Fruit fly (Drosophila melanogaster) whole organism, embryonic: Measurements from ENCODE around the gene NFAT.
A peak's percentile ranks its signal among the peaks of the same experiment; 100 is the strongest.

Experiments
- Atf6 ChIP-seq: fragments of 200-800 bp; sonication (Bioruptor generic); IDR thresholded peaks from 2 replicates; pipeline ENCODE4 v1.3.6; 2022; ENCODE audit warnings: missing biosample characterization, missing genetic modification characterization
- B-H2 ChIP-seq: fragments of 200-800 bp; sonication (Bioruptor generic); optimal IDR thresholded peaks from 2 replicates; lab custom pipeline; 2018; ENCODE audit warnings: missing biosample characterization, mild to moderate bottlenecking, missing genetic modification characterization
- C15 ChIP-seq: fragments of 200-800 bp; sonication (Bioruptor generic); IDR thresholded peaks from 3 replicates; pipeline ENCODE4 v1.3.6; 2022; ENCODE audit warnings: missing biosample characterization, missing genetic modification characterization
- CG12769 ChIP-seq: fragments of 200-800 bp; sonication (Bioruptor generic); optimal IDR thresholded peaks from 2 replicates; lab custom pipeline; 2019; ENCODE audit warnings: missing biosample characterization, mild to moderate bottlenecking, missing genetic modification characterization, moderate library complexity
- CG14860 ChIP-seq: fragments of 200-800 bp; sonication (Bioruptor generic); IDR thresholded peaks from 3 replicates; pipeline ENCODE4 v1.3.6; 2022; ENCODE audit warnings: missing biosample characterization, missing genetic modification characterization; ENCODE audit not compliant: partially characterized antibody
- CG15514 ChIP-seq: fragments of 200-800 bp; sonication (Bioruptor generic); optimal IDR thresholded peaks from 3 replicates; lab custom pipeline; 2017; ENCODE audit warnings: missing biosample characterization, missing genetic modification characterization, mild to moderate bottlenecking, moderate library complexity, missing genetic modification reagents
- CG17568 ChIP-seq: fragments of 200-800 bp; sonication (Bioruptor generic); optimal IDR thresholded peaks from 2 replicates; lab custom pipeline; 2018; ENCODE audit warnings: missing biosample characterization, mild to moderate bottlenecking, missing genetic modification characterization, moderate library complexity
- CG2199 ChIP-seq: fragments of 200-800 bp; sonication (Bioruptor generic); IDR thresholded peaks from 3 replicates; pipeline ENCODE4 v1.3.6; 2022; ENCODE audit warnings: missing biosample characterization, missing genetic modification characterization
- CG31365 ChIP-seq: fragments of 200-800 bp; sonication (Bioruptor generic); optimal IDR thresholded peaks from 2 replicates; lab custom pipeline; 2018; ENCODE audit warnings: missing biosample characterization, mild to moderate bottlenecking, missing genetic modification characterization
- CG31441 ChIP-seq: fragments of 200-800 bp; sonication (Bioruptor generic); IDR thresholded peaks from 2 replicates; pipeline ENCODE4 v1.3.6; 2022; ENCODE audit warnings: missing biosample characterization, missing genetic modification characterization
- CG32767 ChIP-seq: fragments of 200-800 bp; sonication (Bioruptor generic); IDR thresholded peaks from 2 replicates; pipeline ENCODE4 v1.3.6; 2022; ENCODE audit warnings: missing biosample characterization, missing genetic modification characterization
- CG3407 ChIP-seq: fragments of 200-800 bp; sonication (Bioruptor generic); optimal IDR thresholded peaks from 2 replicates; lab custom pipeline; 2018; ENCODE audit warnings: missing biosample characterization, mild to moderate bottlenecking, missing genetic modification characterization
- CG6654 ChIP-seq: fragments of 200-800 bp; sonication (Bioruptor generic); optimal IDR thresholded peaks from 2 replicates; lab custom pipeline; 2017; ENCODE audit warnings: missing biosample characterization, mild to moderate bottlenecking, missing genetic modification characterization
- CG6813 ChIP-seq: fragments of 200-800 bp; sonication (Bioruptor generic); optimal IDR thresholded peaks from 2 replicates; lab custom pipeline; 2017; ENCODE audit warnings: missing biosample characterization, missing genetic modification characterization, mild to moderate bottlenecking, moderate library complexity, missing genetic modification reagents
- CG7987 ChIP-seq: fragments of 200-800 bp; sonication (Bioruptor generic); optimal IDR thresholded peaks from 2 replicates; lab custom pipeline; 2018; ENCODE audit warnings: missing biosample characterization, mild to moderate bottlenecking, missing genetic modification characterization, moderate library complexity
- CG8089 ChIP-seq: fragments of 200-800 bp; sonication (Bioruptor generic); optimal IDR thresholded peaks from 3 replicates; lab custom pipeline; 2016; ENCODE audit warnings: missing biosample characterization, missing genetic modification characterization
- CG9215 ChIP-seq: fragments of 200-800 bp; sonication (Bioruptor generic); IDR thresholded peaks from 2 replicates; pipeline ENCODE4 v1.3.6; 2022; ENCODE audit warnings: missing biosample characterization, missing genetic modification characterization
- CkIIα-i1 ChIP-seq: fragments of 200-800 bp; sonication (Bioruptor generic); IDR thresholded peaks from 2 replicates; pipeline ENCODE4 v1.3.6; 2022; ENCODE audit warnings: missing biosample characterization, missing genetic modification characterization
- CoRest ChIP-seq: fragments of 200-800 bp; sonication (Bioruptor generic); optimal IDR thresholded peaks from 3 replicates; lab custom pipeline; 2018; ENCODE audit warnings: missing biosample characterization, mild to moderate bottlenecking, missing genetic modification characterization, moderate library complexity
- Dip3 ChIP-seq: fragments of 200-800 bp; sonication (Bioruptor generic); optimal IDR thresholded peaks from 3 replicates; lab custom pipeline; 2016; ENCODE audit warnings: missing biosample characterization, missing genetic modification characterization
- HHEX ChIP-seq: fragments of 200-800 bp; sonication (Bioruptor generic); optimal IDR thresholded peaks from 3 replicates; lab custom pipeline; 2017; ENCODE audit warnings: missing biosample characterization, mild to moderate bottlenecking, missing genetic modification characterization, missing genetic modification reagents
- HLH54F ChIP-seq: fragments of 200-800 bp; sonication (Bioruptor generic); optimal IDR thresholded peaks from 3 replicates; lab custom pipeline; 2016; ENCODE audit warnings: missing biosample characterization, missing genetic modification characterization
- Hmx ChIP-seq: fragments of 200-800 bp; sonication (Bioruptor generic); optimal IDR thresholded peaks from 2 replicates; lab custom pipeline; 2016; ENCODE audit warnings: missing biosample characterization, missing genetic modification characterization
- Lhr ChIP-seq: fragments of 200-800 bp; sonication (Bioruptor generic); optimal IDR thresholded peaks from 3 replicates; lab custom pipeline; 2017; ENCODE audit warnings: mild to moderate bottlenecking, missing biosample characterization, missing genetic modification reagents, missing genetic modification characterization
- Mrtf ChIP-seq: fragments of 200-800 bp; sonication (Bioruptor generic); IDR thresholded peaks from 3 replicates; pipeline ENCODE4 v1.3.6; 2022; ENCODE audit warnings: missing biosample characterization, missing genetic modification characterization
- NFAT ChIP-seq: fragments of 200-800 bp; sonication (Bioruptor generic); IDR thresholded peaks from 2 replicates; pipeline ENCODE4 v1.3.6; 2022; ENCODE audit warnings: missing biosample characterization, missing genetic modification characterization
- Neu2 ChIP-seq: fragments of 200-800 bp; sonication (Bioruptor generic); optimal IDR thresholded peaks from 3 replicates; lab custom pipeline; 2016; ENCODE audit warnings: missing biosample characterization, missing genetic modification characterization, borderline replicate concordance
- Opbp ChIP-seq: fragments of 200-800 bp; sonication (Bioruptor generic); IDR thresholded peaks from 3 replicates; pipeline ENCODE4 v1.3.6; 2022; ENCODE audit warnings: missing biosample characterization, missing genetic modification characterization; ENCODE audit not compliant: partially characterized antibody
- Sox102F ChIP-seq: fragments of 200-800 bp; sonication (Bioruptor generic); optimal IDR thresholded peaks from 2 replicates; lab custom pipeline; 2018; ENCODE audit warnings: missing biosample characterization, mild to moderate bottlenecking, missing genetic modification characterization, moderate library complexity
- TFAM ChIP-seq: fragments of 200-800 bp; sonication (Bioruptor generic); optimal IDR thresholded peaks from 2 replicates; lab custom pipeline; 2017; ENCODE audit warnings: missing biosample characterization, missing genetic modification characterization, inconsistent platforms
- Xrp1 ChIP-seq: fragments of 200-800 bp; sonication (Bioruptor generic); IDR thresholded peaks from 2 replicates; pipeline ENCODE4 v1.3.6; 2022; ENCODE audit warnings: missing biosample characterization, missing genetic modification characterization
- br ChIP-seq: fragments of >200 bp; optimal IDR thresholded peaks from 2 replicates; lab custom pipeline; 2017
- cad ChIP-seq: fragments of >200 bp; optimal IDR thresholded peaks from 2 replicates; lab custom pipeline; 2017; ENCODE audit warnings: missing biosample characterization, missing genetic modification characterization
- chif ChIP-seq, 2 experiments: fragments of 200-800 bp; sonication (Bioruptor generic); optimal IDR thresholded peaks; 3 replicates each; lab custom pipeline; 2016; ENCODE audit warnings: missing biosample characterization in 2 of 2, missing genetic modification characterization in 2 of 2
- dimm ChIP-seq: fragments of 200-800 bp; sonication (Bioruptor generic); IDR thresholded peaks from 2 replicates; pipeline ENCODE4 v1.3.6; 2022; ENCODE audit warnings: missing biosample characterization, missing genetic modification characterization
- dysf ChIP-seq: fragments of 200-800 bp; sonication (Bioruptor generic); IDR thresholded peaks from 3 replicates; pipeline ENCODE4 v1.3.6; 2022; ENCODE audit warnings: missing biosample characterization, missing genetic modification characterization
- esg ChIP-seq: fragments of 200-800 bp; sonication (Bioruptor generic); conservative IDR thresholded peaks from 2 replicates; pipeline ENCODE4 v1.3.6; 2022; ENCODE audit warnings: missing biosample characterization, missing genetic modification characterization
- ewg ChIP-seq: fragments of 200-800 bp; sonication (Bioruptor generic); optimal IDR thresholded peaks from 3 replicates; lab custom pipeline; 2017; ENCODE audit warnings: mild to moderate bottlenecking, missing biosample characterization, missing genetic modification reagents, missing genetic modification characterization
- gce ChIP-seq: fragments of 200-800 bp; sonication (Bioruptor generic); IDR thresholded peaks from 3 replicates; pipeline ENCODE4 v1.3.6; 2022; ENCODE audit warnings: missing biosample characterization, missing genetic modification characterization
- gcm2 ChIP-seq: fragments of 200-800 bp; sonication (Bioruptor generic); optimal IDR thresholded peaks from 2 replicates; lab custom pipeline; 2016; ENCODE audit warnings: missing biosample characterization, missing genetic modification characterization
- grn ChIP-seq: fragments of 200-800 bp; sonication (Bioruptor generic); optimal IDR thresholded peaks from 3 replicates; lab custom pipeline; 2017; ENCODE audit warnings: missing biosample characterization, missing genetic modification characterization
- h ChIP-seq: fragments of >200 bp; optimal IDR thresholded peaks from 2 replicates; lab custom pipeline; 2017
- lab ChIP-seq: fragments of 200-800 bp; sonication (Bioruptor generic); optimal IDR thresholded peaks from 3 replicates; lab custom pipeline; 2017; ENCODE audit warnings: missing biosample characterization, missing genetic modification characterization, mild to moderate bottlenecking, moderate library complexity, missing genetic modification reagents
- lmd ChIP-seq: fragments of 200-800 bp; sonication (Bioruptor generic); IDR thresholded peaks from 2 replicates; pipeline ENCODE4 v1.3.6; 2022; ENCODE audit warnings: missing biosample characterization, missing genetic modification characterization
- mirr ChIP-seq: fragments of 200-800 bp; sonication (Bioruptor generic); optimal IDR thresholded peaks from 3 replicates; lab custom pipeline; 2018; ENCODE audit warnings: missing biosample characterization, mild to moderate bottlenecking, missing genetic modification characterization
- pfk ChIP-seq: fragments of 200-800 bp; sonication (Bioruptor generic); optimal IDR thresholded peaks from 2 replicates; lab custom pipeline; 2018; ENCODE audit warnings: missing biosample characterization, mild to moderate bottlenecking, missing genetic modification characterization, moderate library complexity
- tgo ChIP-seq: fragments of 200-800 bp; sonication (Bioruptor generic); IDR thresholded peaks from 3 replicates; pipeline ENCODE4 v1.3.6; 2022; ENCODE audit warnings: missing biosample characterization, missing genetic modification characterization
- tio ChIP-seq: fragments of 200-800 bp; sonication (Bioruptor generic); optimal IDR thresholded peaks from 2 replicates; lab custom pipeline; 2017; ENCODE audit warnings: missing biosample characterization, missing genetic modification characterization, inconsistent platforms
- ttk ChIP-seq: fragments of 200-800 bp; sonication (Bioruptor generic); IDR thresholded peaks from 2 replicates; pipeline ENCODE4 v2.1.2; 2022; ENCODE audit warnings: missing biosample characterization, missing genetic modification characterization
- tup ChIP-seq: fragments of 200-800 bp; sonication (Bioruptor generic); optimal IDR thresholded peaks from 2 replicates; lab custom pipeline; 2016; ENCODE audit warnings: missing biosample characterization, mild to moderate bottlenecking, missing genetic modification characterization, moderate library complexity
- unc-4 ChIP-seq: fragments of 200-800 bp; sonication (Bioruptor generic); IDR thresholded peaks from 2 replicates; pipeline ENCODE4 v1.3.6; 2022; ENCODE audit warnings: missing biosample characterization, missing genetic modification characterization; ENCODE audit not compliant: partially characterized antibody

The NFAT gene

dm6 chrX:13644696-13645393, 20.3 kb downstream of the NFAT start (continued):
- TF ChIP-seq h (lab: Kevin White, UChicago) (no peak), tio (GFP tag; lab: Kevin White, UChicago) (no peak), CG12769 (tag; lab: Kevin White, UChicago) (no peak), Mrtf (no peak), HHEX (peak; percentile 28), lab (GFP tag; lab: Kevin White, UChicago) (peak; percentile 51), gcm2 (no peak), ttk (GFP tag; lab: Robert Waterston, UW) (no peak), CG3407 (GFP tag; lab: Kevin White, UChicago) (peak; percentile 53), Dip3 (GFP tag; lab: Kevin White, UChicago) (no peak), CG31365 (tag; lab: Kevin White, UChicago) (no peak), lmd (GFP tag; lab: Robert Waterston, UW) (no peak), Hmx (GFP tag; lab: Kevin White, UChicago) (no peak), Lhr (peak; percentile 18), CG6654 (no peak), B-H2 (GFP tag; lab: Kevin White, UChicago) (no peak), CG6813 (peak; percentile 61), CG31441 (GFP tag; lab: Robert Waterston, UW) (peak; percentile 47), C15 (GFP tag; lab: Robert Waterston, UW) (no peak), TFAM (GFP tag; lab: Kevin White, UChicago) (no peak), mirr (GFP tag; lab: Kevin White, UChicago) (no peak), CG14860 (GFP tag; lab: Robert Waterston, UW) (no peak), tup (GFP tag; lab: Kevin White, UChicago) (no peak), CG2199 (GFP tag; lab: Robert Waterston, UW) (no peak), CG8089 (no peak), CG9215 (no peak), NFAT (no peak), br (lab: Kevin White, UChicago) (no peak), CoRest (tag; lab: Kevin White, UChicago) (peak; percentile 49), chif (GFP tag; optimal IDR thresholded peaks at IDR 0.05; lab: Kevin White, UChicago) (no peak), CG32767 (GFP tag; lab: Robert Waterston, UW) (no peak), CG17568 (GFP tag; lab: Kevin White, UChicago) (peak; percentile 63), esg (GFP tag; lab: Robert Waterston, UW) (no peak), grn (GFP tag; lab: Kevin White, UChicago) (peak; percentile 16), Sox102F (GFP tag; lab: Kevin White, UChicago) (peak; percentile 62), ewg (GFP tag; lab: Kevin White, UChicago) (peak; percentile 6), tgo (no peak), CkIIα-i1 (no peak), Xrp1 (no peak), CG15514 (GFP tag; lab: Kevin White, UChicago) (peak; percentile 33), Neu2 (GFP tag; lab: Kevin White, UChicago) (no peak), gce (no peak), CG7987 (GFP tag; lab: Kevin White, UChicago) (peak; percentile 22), HLH54F (GFP tag; lab: Kevin White, UChicago) (no peak), dimm (GFP tag; lab: Robert Waterston, UW) (no peak), unc-4 (no peak), pfk (GFP tag; lab: Kevin White, UChicago) (no peak), cad (GFP tag; lab: Kevin White, UChicago) (no peak), Opbp (GFP tag; lab: Robert Waterston, UW) (no peak), dysf (GFP tag; lab: Robert Waterston, UW) (no peak), Atf6 (GFP tag; lab: Robert Waterston, UW) (no peak)
